Fruit fly (Drosophila melanogaster) whole organism: ENCODE results near the gene RhoGAP92B.

ENCODE experiments used
- EcR ChIP-seq, 2 experiments: fragments of >200 bp; optimal IDR thresholded peaks; 2 replicates each; lab custom pipeline; 2017; ENCODE audit warnings: missing biosample characterization in 2 of 2, missing genetic modification characterization in 2 of 2, missing genetic modification reagents in 2 of 2
- psq ChIP-seq: fragments of >200 bp; optimal IDR thresholded peaks from 2 replicates; lab custom pipeline; 2017
- usp ChIP-seq: fragments of >200 bp; optimal IDR thresholded peaks from 2 replicates; lab custom pipeline; 2017; ENCODE audit warnings: missing biosample characterization, missing genetic modification characterization, mixed read lengths

- no peak for TF ChIP-seq usp (GFP tag; lab: Kevin White, UChicago)
- no peak for TF ChIP-seq EcR (GFP tag; optimal IDR thresholded peaks at IDR 0.05; lab: Kevin White, UChicago)
- no peak for TF ChIP-seq psq (lab: Kevin White, UChicago)
Observed at dm6 chr3R:19902926-19903739, 1.8 kb upstream of the RhoGAP92B start, which contains the start of gene ClpX.
